Worm (Caenorhabditis elegans): ENCODE measurements around the gene idpp-4.
A peak's percentile ranks its signal among the peaks of the same experiment; 100 is the strongest.

Gene idpp-4

ce11 chrII:10373536-10374169 is 52.4 kb downstream of the idpp-4 start:
- TF ChIP-seq C34F6.9 (tag; optimal IDR thresholded peaks at IDR 0.05) (peak; percentile 32), lsy-2 (tag; optimal IDR thresholded peaks at IDR 0.05) (peak in 1 of 2 experiments; percentile 5), sem-4 (tag; optimal IDR thresholded peaks at IDR 0.05) (peak; percentile 58), nhr-237 (tag; optimal IDR thresholded peaks at IDR 0.05) (no peak), nhr-25 (tag; optimal IDR thresholded peaks at IDR 0.05) (peak; percentile 60)
